Fruit fly (Drosophila melanogaster) whole organism: ENCODE measurements around the gene CG11986.

Experiments
- EcR ChIP-seq, 2 experiments: fragments of >200 bp; optimal IDR thresholded peaks; 2 replicates each; lab custom pipeline; 2017; ENCODE audit warnings: missing biosample characterization in 2 of 2, missing genetic modification characterization in 2 of 2, missing genetic modification reagents in 2 of 2
- pan ChIP-seq: fragments of >200 bp; optimal IDR thresholded peaks from 2 replicates; lab custom pipeline; 2017
- psq ChIP-seq: fragments of >200 bp; optimal IDR thresholded peaks from 2 replicates; lab custom pipeline; 2017
- usp ChIP-seq: fragments of >200 bp; optimal IDR thresholded peaks from 2 replicates; lab custom pipeline; 2017; ENCODE audit warnings: missing biosample characterization, missing genetic modification characterization, mixed read lengths

DNA sequence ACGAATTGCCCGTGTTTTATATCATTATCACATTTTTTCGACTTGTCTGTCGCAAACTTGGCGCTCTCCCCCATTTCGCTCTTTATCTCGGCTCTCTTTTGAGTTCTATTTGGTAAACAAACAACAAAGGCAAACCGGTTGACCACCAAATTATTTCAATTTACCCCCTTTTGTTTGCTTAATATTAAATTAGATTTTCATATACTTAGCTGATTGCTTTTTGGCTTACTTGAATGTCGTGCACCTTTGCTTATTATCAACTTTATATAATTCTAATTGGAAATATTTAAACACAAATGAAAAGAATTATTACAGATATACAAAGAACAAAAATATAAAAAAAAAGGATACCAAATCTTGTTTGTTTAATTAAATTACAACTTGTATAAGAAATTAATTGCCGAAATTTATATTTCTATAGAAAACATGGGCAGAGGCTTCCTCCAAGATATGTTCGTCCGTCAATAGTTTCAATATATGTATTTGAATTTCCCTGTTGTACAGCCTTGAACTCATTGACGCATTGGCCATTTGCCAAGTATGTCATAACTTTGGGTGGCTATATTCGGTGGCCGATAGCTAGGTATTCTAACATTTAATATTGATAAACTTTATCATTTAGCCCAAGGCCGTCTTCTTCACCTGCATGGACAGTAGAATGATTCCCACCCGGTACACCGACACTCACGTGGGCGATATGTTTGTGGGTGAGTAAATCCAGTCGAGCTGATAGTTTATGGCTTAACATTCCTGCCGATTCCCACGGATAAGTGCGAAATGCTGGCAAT lies 33.8 kb upstream of the CG11986 start:
- no peak for TF ChIP-seq EcR (GFP tag; optimal IDR thresholded peaks at IDR 0.05; lab: Kevin White, UChicago)
- TF ChIP-seq pan (lab: Kevin White, UChicago), result no peak
- TF ChIP-seq usp (GFP tag; lab: Kevin White, UChicago), result no peak
- TF ChIP-seq psq, result no peak
